In the genomic region with DNA sequence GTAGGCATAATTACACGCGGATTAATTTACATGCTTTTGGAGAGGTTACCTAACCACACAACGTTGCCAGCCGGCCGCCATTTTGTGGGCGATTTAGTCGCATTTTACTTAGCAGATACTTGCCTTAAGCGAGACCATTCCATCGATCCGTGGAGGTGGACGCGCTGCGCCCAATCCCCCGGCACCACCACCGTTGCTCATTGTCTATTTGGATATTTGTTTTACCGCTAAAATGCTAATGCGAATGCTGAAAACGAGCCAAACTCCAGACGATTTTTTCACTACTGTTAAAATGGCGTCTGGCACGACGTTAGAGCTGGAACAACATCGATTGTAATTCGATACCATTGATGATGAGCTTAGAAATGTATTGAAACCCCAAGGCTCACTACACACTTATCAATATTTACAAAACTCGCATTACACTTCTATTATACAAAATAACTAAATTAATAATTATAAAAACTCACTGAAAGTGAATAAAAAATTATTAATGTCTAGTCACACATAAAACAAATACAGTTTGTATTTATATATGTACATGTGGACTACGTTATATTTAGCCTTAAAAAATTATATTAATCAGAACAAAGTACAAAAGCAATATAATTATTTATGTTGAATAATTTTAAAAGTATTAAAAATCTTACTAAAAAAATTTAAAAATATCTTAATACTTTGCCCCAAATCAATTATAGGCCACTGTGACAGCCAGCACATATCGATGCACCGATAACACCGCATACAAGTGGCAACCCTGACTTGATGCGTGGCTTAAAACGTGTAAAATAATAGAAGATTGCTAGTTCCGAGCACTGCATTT, we compare ENCODE assay signal across 1 fruit fly cellular context.
A peak's percentile ranks its signal among the peaks of the same experiment; 100 is the strongest.
TF ChIP-seq lines count a peak whose summit lies in the region.

A gene (plus strand): TSS at position 741 of the 823 bp plus-strand sequence.

TF ChIP-seq in whole organism, embryonic, 481 proteins besides CTCF, POLR2A, EP300 and RAD21 (continued from another document and continues in another):
- TF ChIP-seq wor (GFP tag; IDR thresholded peaks at IDR 0.05; lab: Robert Waterston, UW) (peak; percentile 63; the same call in 1 of the 2 replicates), repo (GFP tag; optimal IDR thresholded peaks at IDR 0.05; lab: Kevin White, UChicago) (no peak), Trl (optimal IDR thresholded peaks at IDR 0.05; lab: Kevin White, UChicago) (no peak), Trl (GFP tag; optimal IDR thresholded peaks at IDR 0.05; lab: Kevin White, UChicago) (no peak), nerfin-2 (GFP tag; IDR thresholded peaks at IDR 0.05; lab: Robert Waterston, UW; ENCODE audit: partially characterized antibody) (peak; percentile 13), CG2202 (tag; optimal IDR thresholded peaks at IDR 0.05; lab: Kevin White, UChicago) (peak; percentile 31), CG16815 (GFP tag; optimal IDR thresholded peaks at IDR 0.05; lab: Kevin White, UChicago) (peak; percentile 77), Sox102F (GFP tag; optimal IDR thresholded peaks at IDR 0.05; lab: Kevin White, UChicago) (peak; percentile 86), CG2678 (tag; optimal IDR thresholded peaks at IDR 0.05; lab: Kevin White, UChicago) (peak; percentile 90), Bdp1 (GFP tag; optimal IDR thresholded peaks at IDR 0.05; lab: Kevin White, UChicago) (no peak), cwo (GFP tag; optimal IDR thresholded peaks at IDR 0.05; lab: Kevin White, UChicago) (peak; percentile 57), slp2 (GFP tag; optimal IDR thresholded peaks at IDR 0.05; lab: Kevin White, UChicago) (no peak), CkIIα-i1 (GFP tag; IDR thresholded peaks at IDR 0.05; lab: Robert Waterston, UW) (no peak), CG14050 (GFP tag; IDR thresholded peaks at IDR 0.05; lab: Robert Waterston, UW) (no peak; the same call in 2 of the 3 replicates), ac (GFP tag; optimal IDR thresholded peaks at IDR 0.05; lab: Kevin White, UChicago) (no peak), bigmax (GFP tag; optimal IDR thresholded peaks at IDR 0.05; lab: Kevin White, UChicago) (peak; percentile 91), CG1603 (tag; optimal IDR thresholded peaks at IDR 0.05; lab: Kevin White, UChicago) (peak; percentile 60), CG7963 (GFP tag; IDR thresholded peaks at IDR 0.05; lab: Robert Waterston, UW; ENCODE audit: partially characterized antibody) (no peak), org-1 (GFP tag; optimal IDR thresholded peaks at IDR 0.05; lab: Kevin White, UChicago) (no peak), Jarid2 (GFP tag; optimal IDR thresholded peaks at IDR 0.05; lab: Kevin White, UChicago) (no peak), C15 (GFP tag; IDR thresholded peaks at IDR 0.05; lab: Robert Waterston, UW) (0 out of 3 replicates have a peak, but pooled peaks have one; percentile 33), ATbp (GFP tag; optimal IDR thresholded peaks at IDR 0.05; lab: Kevin White, UChicago) (peak; percentile 33), trh (GFP tag; optimal IDR thresholded peaks at IDR 0.05; lab: Kevin White, UChicago) (peak; percentile 33), vnd (GFP tag; IDR thresholded peaks at IDR 0.05; lab: Robert Waterston, UW; ENCODE audit: partially characterized antibody) (0 out of 3 replicates have a peak, but pooled peaks have one; percentile 43), Dll (GFP tag; IDR thresholded peaks at IDR 0.05; lab: Robert Waterston, UW; ENCODE audit: partially characterized antibody) (peak; percentile 39; the same call in 2 of the 4 replicates), CG8089 (GFP tag; optimal IDR thresholded peaks at IDR 0.05; lab: Kevin White, UChicago) (no peak), onecut (GFP tag; IDR thresholded peaks at IDR 0.05; lab: Robert Waterston, UW) (peak; percentile 29; the same call in 1 of the 2 replicates), Max (GFP tag; optimal IDR thresholded peaks at IDR 0.05; lab: Kevin White, UChicago) (peak; percentile 48), Ets97D (GFP tag; optimal IDR thresholded peaks at IDR 0.05; lab: Kevin White, UChicago) (no peak), CG14014 (GFP tag; IDR thresholded peaks at IDR 0.05; lab: Robert Waterston, UW) (peak; percentile 66), sr (GFP tag; IDR thresholded peaks at IDR 0.05; lab: Robert Waterston, UW) (no peak), CG15269 (tag; optimal IDR thresholded peaks at IDR 0.05; lab: Kevin White, UChicago) (peak; percentile 87), CG6254 (GFP tag; optimal IDR thresholded peaks at IDR 0.05; lab: Kevin White, UChicago) (no peak), CG3995 (GFP tag; optimal IDR thresholded peaks at IDR 0.05; lab: Kevin White, UChicago) (no peak), schlank (tag; optimal IDR thresholded peaks at IDR 0.05; lab: Kevin White, UChicago) (no peak), emc (GFP tag; optimal IDR thresholded peaks at IDR 0.05; lab: Kevin White, UChicago) (no peak), CG1529 (GFP tag; optimal IDR thresholded peaks at IDR 0.05; lab: Kevin White, UChicago) (peak; percentile 6), CG10274 (GFP tag; optimal IDR thresholded peaks at IDR 0.05; lab: Kevin White, UChicago) (no peak), CG1024 (GFP tag; IDR thresholded peaks at IDR 0.05; lab: Robert Waterston, UW) (peak; percentile 50), kni (GFP tag; optimal IDR thresholded peaks at IDR 0.05; lab: Kevin White, UChicago) (no peak), CG15514 (GFP tag; optimal IDR thresholded peaks at IDR 0.05; lab: Kevin White, UChicago) (no peak), CG6683 (GFP tag; optimal IDR thresholded peaks at IDR 0.05; lab: Kevin White, UChicago) (peak; percentile 64), fd102C (GFP tag; optimal IDR thresholded peaks at IDR 0.05; lab: Kevin White, UChicago) (no peak), CG10654 (GFP tag; optimal IDR thresholded peaks at IDR 0.05; lab: Kevin White, UChicago) (peak; percentile 77), Deaf1 (tag; optimal IDR thresholded peaks at IDR 0.05; lab: Kevin White, UChicago) (peak; percentile 50), psq (GFP tag; optimal IDR thresholded peaks at IDR 0.05; lab: Kevin White, UChicago) (peak; percentile 35), Sox100B (GFP tag; optimal IDR thresholded peaks at IDR 0.05; lab: Kevin White, UChicago) (peak; percentile 88), Mrtf (GFP tag; IDR thresholded peaks at IDR 0.05; lab: Robert Waterston, UW) (peak; percentile 64; the same call in 2 of the 3 replicates), B-H1 (GFP tag; IDR thresholded peaks at IDR 0.05; lab: Robert Waterston, UW) (0 out of 3 replicates have a peak, but pooled peaks have one; percentile 51), CG17802 (tag; optimal IDR thresholded peaks at IDR 0.05; lab: Kevin White, UChicago) (no peak), Atf6 (GFP tag; IDR thresholded peaks at IDR 0.05; lab: Robert Waterston, UW) (peak; percentile 75), chinmo (GFP tag; IDR thresholded peaks at IDR 0.05; lab: Robert Waterston, UW; ENCODE audit: partially characterized antibody) (peak; percentile 80; the same call in 1 of the 4 replicates), prd (optimal IDR thresholded peaks at IDR 0.05; lab: Kevin White, UChicago) (no peak), prd (GFP tag; IDR thresholded peaks at IDR 0.05; lab: Robert Waterston, UW) (peak; percentile 83), CG18011 (GFP tag; optimal IDR thresholded peaks at IDR 0.05; lab: Kevin White, UChicago) (peak; percentile 9), en (GFP tag; optimal IDR thresholded peaks at IDR 0.05; lab: Kevin White, UChicago) (no peak), sqz (GFP tag; optimal IDR thresholded peaks at IDR 0.05; lab: Kevin White, UChicago) (peak; percentile 71), Side (GFP tag; optimal IDR thresholded peaks at IDR 0.05; lab: Kevin White, UChicago) (no peak), BtbVII (GFP tag; optimal IDR thresholded peaks at IDR 0.05; lab: Kevin White, UChicago) (peak; percentile 47), Stat92E (GFP tag; optimal IDR thresholded peaks at IDR 0.05; lab: Kevin White, UChicago) (no peak), CG10462 (GFP tag; optimal IDR thresholded peaks at IDR 0.05; lab: Kevin White, UChicago) (peak; percentile 0), Atf3 (GFP tag; optimal IDR thresholded peaks at IDR 0.05; lab: Kevin White, UChicago) (no peak), CG10267 (tag; optimal IDR thresholded peaks at IDR 0.05; lab: Kevin White, UChicago) (peak; percentile 80), unc-4 (GFP tag; IDR thresholded peaks at IDR 0.05; lab: Robert Waterston, UW; ENCODE audit: partially characterized antibody) (0 out of 2 replicates have a peak, but pooled peaks have one; percentile 15), odd (GFP tag; optimal IDR thresholded peaks at IDR 0.05; lab: Kevin White, UChicago) (peak; percentile 26), CG2129 (GFP tag; IDR thresholded peaks at IDR 0.05; lab: Robert Waterston, UW; ENCODE audit: partially characterized antibody) (peak; percentile 22; the same call in 1 of the 2 replicates), Mad (GFP tag; optimal IDR thresholded peaks at IDR 0.05; lab: Kevin White, UChicago) (peak; percentile 5), Lpt (GFP tag; optimal IDR thresholded peaks at IDR 0.05; lab: Kevin White, UChicago) (no peak), ERR (GFP tag; optimal IDR thresholded peaks at IDR 0.05; lab: Kevin White, UChicago) (no peak), crol (GFP tag; IDR thresholded peaks at IDR 0.05; lab: Robert Waterston, UW) (no peak), fd96Cb (tag; optimal IDR thresholded peaks at IDR 0.05; lab: Kevin White, UChicago) (peak; percentile 71), Xrp1 (GFP tag; IDR thresholded peaks at IDR 0.05; lab: Robert Waterston, UW) (peak; percentile 78; the same call in 1 of the 2 replicates), Vsx1 (GFP tag; optimal IDR thresholded peaks at IDR 0.05; lab: Kevin White, UChicago) (peak; percentile 21), Fer3 (tag; optimal IDR thresholded peaks at IDR 0.05; lab: Kevin White, UChicago) (peak; percentile 74), pan (optimal IDR thresholded peaks at IDR 0.05; lab: Kevin White, UChicago) (no peak), pan (GFP tag; optimal IDR thresholded peaks at IDR 0.05 in 1 of 2, IDR thresholded peaks at IDR 0.05 in 1 of 2) (peak in 1 of 2 experiments; percentile 83), CG12942 (GFP tag; optimal IDR thresholded peaks at IDR 0.05; lab: Kevin White, UChicago) (peak; percentile 68), CG32772 (GFP tag; IDR thresholded peaks at IDR 0.05; lab: Robert Waterston, UW) (peak; percentile 79), Rx (GFP tag; IDR thresholded peaks at IDR 0.05; lab: Robert Waterston, UW) (0 out of 2 replicates have a peak, but pooled peaks have one; percentile 34), danr (GFP tag; IDR thresholded peaks at IDR 0.05; lab: Robert Waterston, UW) (peak; percentile 65), ham (GFP tag; IDR thresholded peaks at IDR 0.05; lab: Robert Waterston, UW) (0 out of 2 replicates have a peak, but pooled peaks have one; percentile 25), GATAe (GFP tag; conservative IDR thresholded peaks at IDR 0.05; lab: Robert Waterston, UW) (peak; percentile 65), CG4820 (GFP tag; optimal IDR thresholded peaks at IDR 0.05; lab: Kevin White, UChicago) (peak; percentile 63), CG10565 (GFP tag; optimal IDR thresholded peaks at IDR 0.05; lab: Kevin White, UChicago) (no peak), lmd (GFP tag; IDR thresholded peaks at IDR 0.05; lab: Robert Waterston, UW) (peak; percentile 78), CG10209 (GFP tag; optimal IDR thresholded peaks at IDR 0.05; lab: Kevin White, UChicago) (peak; percentile 79), rib (GFP tag; IDR thresholded peaks at IDR 0.05; lab: Robert Waterston, UW) (no peak), her (GFP tag; optimal IDR thresholded peaks at IDR 0.05; lab: Kevin White, UChicago) (no peak), CG16779 (GFP tag; IDR thresholded peaks at IDR 0.05; lab: Robert Waterston, UW) (0 out of 2 replicates have a peak, but pooled peaks have one; percentile 16), trem (tag; optimal IDR thresholded peaks at IDR 0.05; lab: Kevin White, UChicago) (peak; percentile 67), bcd (GFP tag; optimal IDR thresholded peaks at IDR 0.05; lab: Kevin White, UChicago) (peak; percentile 63), pita (GFP tag; optimal IDR thresholded peaks at IDR 0.05; lab: Kevin White, UChicago) (no peak), CG2120 (GFP tag; optimal IDR thresholded peaks at IDR 0.05; lab: Kevin White, UChicago) (peak; percentile 58), CG12104 (GFP tag; optimal IDR thresholded peaks at IDR 0.05; lab: Kevin White, UChicago) (peak; percentile 85), CG2116 (GFP tag; optimal IDR thresholded peaks at IDR 0.05; lab: Kevin White, UChicago) (peak; percentile 80), dmrt11E (tag; optimal IDR thresholded peaks at IDR 0.05; lab: Kevin White, UChicago) (peak; percentile 85), NfI (GFP tag; optimal IDR thresholded peaks at IDR 0.05; lab: Kevin White, UChicago) (peak; percentile 62), Hr3 (GFP tag; optimal IDR thresholded peaks at IDR 0.05; lab: Kevin White, UChicago) (peak; percentile 88), kah (GFP tag; optimal IDR thresholded peaks at IDR 0.05; lab: Kevin White, UChicago) (no peak), CG6765 (GFP tag; optimal IDR thresholded peaks at IDR 0.05; lab: Kevin White, UChicago) (no peak), Oli (tag; optimal IDR thresholded peaks at IDR 0.05; lab: Kevin White, UChicago) (peak; percentile 74), CG18619 (GFP tag; optimal IDR thresholded peaks at IDR 0.05; lab: Kevin White, UChicago) (peak; percentile 63), CG7839 (tag; optimal IDR thresholded peaks at IDR 0.05; lab: Kevin White, UChicago) (peak; percentile 89), PHDP (tag; optimal IDR thresholded peaks at IDR 0.05; lab: Kevin White, UChicago) (peak; percentile 78), mld (GFP tag; IDR thresholded peaks at IDR 0.05; lab: Robert Waterston, UW; ENCODE audit: partially characterized antibody) (no peak), zfh2 (GFP tag; optimal IDR thresholded peaks at IDR 0.05; lab: Kevin White, UChicago) (peak; percentile 30), CG17385 (GFP tag; optimal IDR thresholded peaks at IDR 0.05; lab: Kevin White, UChicago) (peak; percentile 56), CG17328 (GFP tag; IDR thresholded peaks at IDR 0.05; lab: Robert Waterston, UW) (peak; percentile 69; the same call in 1 of the 2 replicates), sens-2 (GFP tag; IDR thresholded peaks at IDR 0.05; lab: Robert Waterston, UW) (0 out of 2 replicates have a peak, but pooled peaks have one; percentile 35), Nf-YA (GFP tag; IDR thresholded peaks at IDR 0.05; lab: Robert Waterston, UW) (no peak; the same call in 1 of the 2 replicates), tna (GFP tag; IDR thresholded peaks at IDR 0.05; lab: Robert Waterston, UW; ENCODE audit: partially characterized antibody) (no peak; the same call in 1 of the 2 replicates), slou (GFP tag; optimal IDR thresholded peaks at IDR 0.05; lab: Kevin White, UChicago) (peak; percentile 50), D19B (GFP tag; optimal IDR thresholded peaks at IDR 0.05; lab: Kevin White, UChicago) (peak; percentile 23), Lhr (GFP tag; optimal IDR thresholded peaks at IDR 0.05; lab: Kevin White, UChicago) (no peak), HmgD (GFP tag; optimal IDR thresholded peaks at IDR 0.05; lab: Kevin White, UChicago) (no peak), Six4 (GFP tag; optimal IDR thresholded peaks at IDR 0.05; lab: Kevin White, UChicago) (peak; percentile 72)
